Fruit fly (Drosophila melanogaster): ENCODE data around the gene CG13031.
A peak's percentile ranks its signal among the peaks of the same experiment; 100 is the strongest.

The CG13031 gene

DNA sequence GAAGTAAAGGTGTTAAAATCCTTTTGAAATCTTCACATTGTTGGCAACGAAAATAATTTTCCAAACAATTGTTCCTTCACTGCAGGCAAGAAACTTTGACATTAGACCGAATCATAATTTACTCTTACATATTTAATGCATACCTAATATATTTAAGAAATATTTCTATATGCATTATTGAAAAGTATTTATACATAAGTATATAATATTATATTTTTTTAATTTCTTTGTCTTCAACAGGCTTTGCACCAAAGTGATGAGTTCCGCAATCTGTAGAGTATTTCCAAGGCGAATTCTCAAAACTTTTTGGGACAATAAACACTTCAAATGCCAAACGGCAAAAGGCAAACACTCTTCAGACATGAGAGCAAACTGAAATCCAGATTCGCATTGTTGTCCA is 27.6 kb upstream of the CG13031 start (continued):
- TF ChIP-seq fd85E (GFP tag; optimal IDR thresholded peaks at IDR 0.05) = no peak

DNA sequence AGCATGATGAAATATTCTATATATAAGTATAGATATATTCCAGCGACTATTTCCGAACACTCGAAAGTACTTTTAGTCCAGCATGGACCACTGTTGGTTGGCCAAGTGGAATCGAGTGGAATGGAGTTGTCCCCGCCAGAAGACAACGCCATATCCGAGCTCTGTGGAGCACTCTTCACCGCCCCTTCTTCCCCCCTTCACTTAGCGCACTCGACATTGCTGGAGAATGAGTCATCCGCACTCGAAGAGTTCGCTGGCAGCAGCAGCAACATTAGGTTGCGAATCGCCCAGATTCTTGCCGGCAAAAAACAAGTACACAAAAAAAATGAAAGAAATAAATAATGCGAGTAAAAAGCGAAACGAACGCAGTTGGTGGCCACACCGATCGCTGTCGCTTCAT is 26.6 kb upstream of the CG13031 start:
- TF ChIP-seq Ets21C (GFP tag; optimal IDR thresholded peaks at IDR 0.05) (no peak), eg (GFP tag; IDR thresholded peaks at IDR 0.05) (0 out of 3 replicates have a peak, but pooled peaks have one; percentile 19), CG15336 (GFP tag; IDR thresholded peaks at IDR 0.05) (0 out of 2 replicates have a peak, but pooled peaks have one; percentile 23), CG32006 (GFP tag; optimal IDR thresholded peaks at IDR 0.05) (peak; percentile 3)

DNA sequence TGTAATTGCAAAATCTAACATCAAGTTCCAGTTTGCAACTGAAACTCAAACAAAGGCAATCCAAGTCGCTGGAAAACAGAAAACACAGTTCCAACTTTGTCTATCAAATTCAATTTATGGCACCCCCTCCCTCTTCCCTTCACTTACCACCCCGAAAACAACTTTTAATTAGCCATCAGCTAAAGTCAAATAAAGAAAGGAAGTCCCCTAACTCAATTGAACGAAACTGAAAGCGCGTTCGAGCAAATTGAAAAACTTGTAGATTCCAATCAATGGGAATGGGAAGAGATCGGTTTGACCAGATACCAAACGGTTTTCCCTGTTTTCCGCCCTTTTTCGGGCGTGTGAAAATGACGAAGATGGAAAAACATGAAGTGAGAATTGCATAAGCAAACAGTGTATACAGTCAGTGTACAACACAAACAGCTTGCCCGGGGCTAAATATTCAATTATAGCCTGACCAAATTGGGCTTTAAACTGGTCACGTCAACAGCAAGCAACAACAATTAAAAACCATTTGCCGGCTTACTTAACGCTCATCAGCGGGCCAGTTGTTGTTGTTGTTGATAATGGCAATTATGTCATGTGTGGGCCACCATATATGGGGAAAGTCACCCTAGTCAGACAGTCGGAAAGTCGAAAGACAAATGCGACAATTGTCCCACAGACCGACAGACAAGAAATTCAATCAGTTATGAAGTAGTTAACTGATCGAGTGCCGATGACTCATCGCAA is 25.2 kb upstream of the CG13031 start:
- no peak for TF ChIP-seq dac (GFP tag; optimal IDR thresholded peaks at IDR 0.05)
- TF ChIP-seq vri (GFP tag; optimal IDR thresholded peaks at IDR 0.05) = peak; percentile 54
- no peak for TF ChIP-seq CG15336 (GFP tag; IDR thresholded peaks at IDR 0.05)
- peak; percentile 60 for TF ChIP-seq fkh (GFP tag; optimal IDR thresholded peaks at IDR 0.05)
- no peak for TF ChIP-seq CG8632 (GFP tag; optimal IDR thresholded peaks at IDR 0.05)
- TF ChIP-seq CG4318 (GFP tag; optimal IDR thresholded peaks at IDR 0.05) = no peak

DNA sequence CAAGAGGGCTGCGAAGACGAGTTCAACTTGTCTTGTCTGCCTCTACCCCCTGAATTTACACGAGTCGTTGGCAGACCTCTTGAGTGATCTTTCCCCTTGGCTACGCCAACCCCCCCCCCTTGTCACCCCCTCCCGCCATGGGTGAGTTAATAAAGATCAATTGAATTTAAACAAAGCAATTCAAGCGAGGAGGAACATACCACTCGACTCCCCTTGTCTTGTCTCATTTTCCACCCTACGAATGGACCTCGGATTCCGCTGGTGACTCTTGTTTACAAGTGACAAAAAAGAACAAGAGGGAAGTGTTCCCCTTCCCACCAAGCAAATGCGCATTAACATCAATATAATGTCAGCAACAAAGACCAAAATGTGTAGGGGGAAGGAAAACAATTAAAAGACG is 21.8 kb upstream of the CG13031 start:
- TF ChIP-seq Ets21C (GFP tag; optimal IDR thresholded peaks at IDR 0.05) = no peak
- TF ChIP-seq fkh (GFP tag; optimal IDR thresholded peaks at IDR 0.05) = peak; percentile 25

DNA sequence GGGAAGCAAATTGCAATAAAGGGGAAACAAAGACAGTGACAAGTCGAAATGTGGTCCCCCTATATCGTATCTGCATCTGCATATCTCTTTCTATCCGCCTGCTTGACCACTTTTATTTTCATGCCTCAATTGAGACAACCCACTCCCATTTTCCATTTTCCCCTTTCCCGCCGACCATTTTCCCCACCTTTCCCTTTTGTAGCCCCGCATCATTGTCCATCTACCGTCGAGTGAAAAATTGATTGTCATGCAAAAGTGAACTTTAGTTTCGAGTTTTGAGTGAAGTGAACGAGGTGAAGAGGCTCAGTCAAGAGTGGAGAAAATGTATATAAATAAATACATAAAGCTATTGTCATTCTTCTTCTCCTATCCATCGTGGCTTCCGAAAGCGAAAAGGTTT is 20.4 kb upstream of the CG13031 start:
- TF ChIP-seq CG6854 (GFP tag; optimal IDR thresholded peaks at IDR 0.05) (no peak), Eip78C (GFP tag) (peak; percentile 40)

DNA sequence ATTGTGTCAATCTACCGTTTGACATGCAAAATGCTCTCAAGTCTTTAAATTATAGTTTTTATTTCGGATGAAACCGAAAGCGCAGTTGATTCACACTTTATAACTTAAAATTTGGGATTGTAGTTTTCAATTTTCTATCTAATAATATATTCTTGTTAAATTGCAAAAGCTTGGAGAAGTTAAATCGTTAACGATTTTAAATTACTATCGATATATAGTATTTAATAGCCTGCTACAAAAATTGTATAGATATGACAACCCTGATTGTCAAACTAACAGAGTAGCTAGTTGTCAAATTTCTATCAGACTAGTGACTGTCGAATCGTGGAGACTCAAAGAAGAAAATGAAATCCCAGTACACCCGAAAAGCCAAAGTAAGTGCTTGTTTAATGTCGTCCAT is 20.0 kb upstream of the CG13031 start, which contains the start of gene CG9692:
CG9692 (plus strand) TSS at position 301 of the 400 bp plus-strand sequence.
- TF ChIP-seq CG11762 (GFP tag; optimal IDR thresholded peaks at IDR 0.05; ENCODE audit: insufficient read depth) (no peak), CG6808 (GFP tag; optimal IDR thresholded peaks at IDR 0.05) (no peak), Hr39 (GFP tag; optimal IDR thresholded peaks at IDR 0.05) (no peak), CG3032 (tag; optimal IDR thresholded peaks at IDR 0.05) (no peak), CG11294 (GFP tag; IDR thresholded peaks at IDR 0.05) (no peak), Ets96B (tag; optimal IDR thresholded peaks at IDR 0.05) (no peak), fd85E (GFP tag; optimal IDR thresholded peaks at IDR 0.05) (no peak), Blimp-1 (GFP tag; optimal IDR thresholded peaks at IDR 0.05) (no peak), Gug (GFP tag; IDR thresholded peaks at IDR 0.05) (no peak), CG9139 (GFP tag; optimal IDR thresholded peaks at IDR 0.05) (no peak), CG8119 (GFP tag; IDR thresholded peaks at IDR 0.05) (no peak), CG7368 (GFP tag; optimal IDR thresholded peaks at IDR 0.05) (no peak)

DNA sequence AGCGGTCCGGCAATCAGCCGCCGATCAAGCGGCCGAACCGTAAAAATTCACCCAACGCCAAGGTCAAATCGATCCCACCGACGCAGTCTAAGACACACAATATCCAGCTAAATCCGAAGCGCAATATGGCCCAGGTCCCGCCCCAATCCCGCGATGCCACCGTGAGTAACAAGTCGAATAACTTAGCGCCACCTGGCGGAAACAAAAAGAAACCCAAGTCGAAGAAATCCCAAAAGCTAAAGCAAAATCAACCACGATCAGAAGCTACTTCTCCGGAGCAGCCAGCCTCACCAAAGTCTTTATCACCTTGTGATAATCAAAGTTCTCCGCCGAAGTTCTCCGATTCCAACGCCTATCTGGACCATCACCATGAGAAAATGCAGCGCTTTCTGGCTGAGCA is 19.0 kb upstream of the CG13031 start:
- no peak for TF ChIP-seq CG6854 (GFP tag; optimal IDR thresholded peaks at IDR 0.05)
- no peak for TF ChIP-seq cyc (GFP tag; optimal IDR thresholded peaks at IDR 0.05)
- TF ChIP-seq CG11294 (GFP tag; IDR thresholded peaks at IDR 0.05) = no peak
- TF ChIP-seq Blimp-1 (GFP tag; optimal IDR thresholded peaks at IDR 0.05) = no peak

DNA sequence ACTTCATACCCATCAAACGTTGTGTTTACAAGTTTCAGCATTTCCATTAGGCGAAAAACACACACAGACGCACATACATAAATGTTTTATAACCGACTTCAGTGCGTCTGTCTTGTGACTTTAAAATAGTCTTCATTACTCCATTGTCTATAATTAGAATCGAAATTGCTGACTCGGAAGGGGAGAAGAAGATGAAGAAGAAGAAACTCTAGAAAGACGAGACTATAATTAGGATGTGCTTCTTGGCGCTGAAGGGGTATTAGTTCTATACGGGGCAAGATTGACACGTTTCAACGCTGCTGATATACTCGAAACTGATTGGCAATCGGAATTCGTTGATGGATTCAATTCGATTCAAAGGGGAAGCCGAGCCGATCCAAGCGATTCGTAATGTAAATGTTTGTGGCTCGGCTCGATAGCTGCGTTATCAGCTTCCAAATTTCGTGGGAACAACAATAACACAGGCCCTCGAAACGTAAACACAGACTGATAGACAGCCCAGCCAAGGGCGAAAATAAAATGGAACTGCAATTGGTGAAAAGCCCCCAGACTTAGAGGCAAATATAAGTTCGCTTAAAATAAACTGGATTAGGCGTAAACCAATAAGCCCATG is 15.8 kb upstream of the CG13031 start:
- peak; percentile 74 for TF ChIP-seq fkh (GFP tag; optimal IDR thresholded peaks at IDR 0.05)
- no peak for TF ChIP-seq CG1621 (tag; optimal IDR thresholded peaks at IDR 0.05)
- no peak for TF ChIP-seq Gug (GFP tag; IDR thresholded peaks at IDR 0.05)
- no peak for TF ChIP-seq CG6276 (GFP tag; optimal IDR thresholded peaks at IDR 0.05)
- TF ChIP-seq CG8632 (GFP tag; optimal IDR thresholded peaks at IDR 0.05) = no peak
- no peak for TF ChIP-seq CG11762 (GFP tag; optimal IDR thresholded peaks at IDR 0.05; ENCODE audit: insufficient read depth)
